Fruit fly (Drosophila melanogaster): ENCODE data around the gene Papst2.

Gene Papst2

dm6 chr3L:17035492-17035891 is 7.1 kb upstream of the Papst2 start, which contains the start of gene beg (continued):
- TF ChIP-seq bowl (GFP tag; IDR thresholded peaks at IDR 0.05) (no peak), ab (GFP tag; optimal IDR thresholded peaks at IDR 0.05) (no peak), CG13287 (GFP tag; IDR thresholded peaks at IDR 0.05; ENCODE audit: partially characterized antibody) (peak; percentile 86), BtbVII (GFP tag; optimal IDR thresholded peaks at IDR 0.05) (no peak), CG10274 (GFP tag; optimal IDR thresholded peaks at IDR 0.05) (no peak), CG11695 (GFP tag; IDR thresholded peaks at IDR 0.05) (no peak), CG12104 (GFP tag; optimal IDR thresholded peaks at IDR 0.05) (no peak), hbn (GFP tag; IDR thresholded peaks at IDR 0.05; ENCODE audit: partially characterized antibody) (peak; percentile 66), CG2116 (GFP tag; optimal IDR thresholded peaks at IDR 0.05) (peak; percentile 69), Oaz (GFP tag; IDR thresholded peaks at IDR 0.05) (no peak), CG8944 (GFP tag; optimal IDR thresholded peaks at IDR 0.05) (no peak), trh (GFP tag; optimal IDR thresholded peaks at IDR 0.05) (no peak), corto (GFP tag; optimal IDR thresholded peaks at IDR 0.05) (no peak), CG5180 (GFP tag; optimal IDR thresholded peaks at IDR 0.05) (no peak), CG11723 (GFP tag; optimal IDR thresholded peaks at IDR 0.05) (no peak), sc (optimal IDR thresholded peaks at IDR 0.05) (no peak), sc (GFP tag; optimal IDR thresholded peaks at IDR 0.05) (no peak), Optix (GFP tag; IDR thresholded peaks at IDR 0.05) (no peak), Doc3 (GFP tag; IDR thresholded peaks at IDR 0.05; ENCODE audit: partially characterized antibody) (peak; percentile 65), Doc2 (GFP tag; IDR thresholded peaks at IDR 0.05) (no peak), CG12659 (GFP tag; optimal IDR thresholded peaks at IDR 0.05) (no peak), CG7271 (tag; optimal IDR thresholded peaks at IDR 0.05) (no peak), CG8290 (GFP tag; optimal IDR thresholded peaks at IDR 0.05) (no peak), CG8290 (tag; optimal IDR thresholded peaks at IDR 0.05) (no peak), bbx (GFP tag; IDR thresholded peaks at IDR 0.05; ENCODE audit: partially characterized antibody) (peak; percentile 79), vnd (GFP tag; IDR thresholded peaks at IDR 0.05; ENCODE audit: partially characterized antibody) (peak; percentile 49; the same call in 2 of the 3 replicates), CG4360 (GFP tag; IDR thresholded peaks at IDR 0.05) (no peak), inv (GFP tag; IDR thresholded peaks at IDR 0.05; ENCODE audit: partially characterized antibody) (peak; percentile 24; the same call in 1 of the 2 replicates), ap (GFP tag; IDR thresholded peaks at IDR 0.05) (no peak), CG14965 (GFP tag; optimal IDR thresholded peaks at IDR 0.05; ENCODE audit: borderline replicate concordance) (no peak), CG7357 (GFP tag; IDR thresholded peaks at IDR 0.05) (no peak), CG31441 (GFP tag; IDR thresholded peaks at IDR 0.05) (no peak), twi (tag; optimal IDR thresholded peaks at IDR 0.05) (no peak), CG33213 (GFP tag; optimal IDR thresholded peaks at IDR 0.05) (no peak), CG1529 (GFP tag; optimal IDR thresholded peaks at IDR 0.05) (no peak), gsb (GFP tag; IDR thresholded peaks at IDR 0.05) (no peak), dimm (GFP tag; IDR thresholded peaks at IDR 0.05) (no peak), CG7987 (GFP tag; optimal IDR thresholded peaks at IDR 0.05) (no peak), CG1792 (GFP tag; optimal IDR thresholded peaks at IDR 0.05) (no peak), dan (GFP tag; IDR thresholded peaks at IDR 0.05) (no peak), sim (GFP tag; IDR thresholded peaks at IDR 0.05) (no peak), CG17361 (GFP tag; IDR thresholded peaks at IDR 0.05) (no peak), CG12942 (GFP tag; optimal IDR thresholded peaks at IDR 0.05) (no peak), Dref (GFP tag; IDR thresholded peaks at IDR 0.05) (peak; percentile 74), nerfin-1 (tag; optimal IDR thresholded peaks at IDR 0.05) (no peak), CG8089 (GFP tag; optimal IDR thresholded peaks at IDR 0.05) (no peak), CG9727 (GFP tag; optimal IDR thresholded peaks at IDR 0.05) (no peak), TFAM (GFP tag; optimal IDR thresholded peaks at IDR 0.05) (no peak), ase (GFP tag; IDR thresholded peaks at IDR 0.05) (no peak), gce (GFP tag; IDR thresholded peaks at IDR 0.05) (no peak), br (optimal IDR thresholded peaks at IDR 0.05) (no peak), tll (GFP tag; optimal IDR thresholded peaks at IDR 0.05) (no peak), tap (tag; optimal IDR thresholded peaks at IDR 0.05) (no peak)

All from whole organism, embryonic.